Worm (Caenorhabditis elegans) whole organism, midembryonic: Measurements from ENCODE around the gene srh-92.

Experiments used
- T22C8.4 ChIP-seq: fragments of 200-800 bp; sonication (Bioruptor generic); IDR thresholded peaks from 2 replicates; pipeline ENCODE4 v1.3.6; 2022; ENCODE audit warnings: missing genetic modification characterization, missing compliant biosample characterization
- flt-1 ChIP-seq: fragments of 200-800 bp; sonication (Bioruptor generic); IDR thresholded peaks from 2 replicates; pipeline ENCODE4 v1.3.6; 2022; ENCODE audit warnings: missing genetic modification characterization, missing compliant biosample characterization
- ref-1 ChIP-seq: fragments of 200-800 bp; sonication (Bioruptor generic); conservative IDR thresholded peaks from 2 replicates; pipeline ENCODE4 v1.3.6; 2022; ENCODE audit warnings: missing genetic modification reagents, missing genetic modification characterization, missing compliant biosample characterization
- ztf-23 ChIP-seq: fragments of 200-800 bp; sonication (Bioruptor generic); IDR thresholded peaks from 2 replicates; pipeline ENCODE4 v1.3.6; 2022; ENCODE audit warnings: missing genetic modification reagents, missing genetic modification characterization, missing compliant biosample characterization
- ztf-29 ChIP-seq: fragments of 200-800 bp; sonication (Bioruptor generic); IDR thresholded peaks from 2 replicates; pipeline ENCODE4 v1.3.6; 2022; ENCODE audit warnings: missing genetic modification reagents, missing genetic modification characterization, missing compliant biosample characterization

DNA sequence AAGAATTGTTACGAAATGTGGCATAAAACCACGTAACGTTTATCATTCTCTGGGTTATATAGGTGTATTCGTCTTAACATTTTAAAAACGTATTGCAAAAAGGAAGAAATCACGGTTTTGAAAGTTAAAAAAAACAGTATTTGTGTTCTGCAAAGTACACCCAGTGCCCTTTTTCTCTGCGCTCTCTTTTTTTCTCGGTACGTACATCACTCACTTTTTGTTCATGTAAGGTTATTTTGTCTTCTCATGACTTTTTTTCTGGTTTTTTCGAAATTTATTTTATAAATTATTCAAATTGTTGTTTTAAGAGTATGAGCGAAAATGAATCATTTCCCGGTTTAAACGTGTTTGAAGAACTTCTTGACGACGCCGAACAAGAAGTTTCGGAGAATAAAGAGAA lies 13.8 kb downstream of the srh-92 start, which contains the start of gene F25E5.5:
- TF ChIP-seq flt-1 (GFP tag; lab: Robert Waterston, UW) (no peak), T22C8.4 (no peak), ztf-23 (GFP tag; lab: Robert Waterston, UW) (no peak), ztf-29 (GFP tag; lab: Robert Waterston, UW) (no peak), ref-1 (GFP tag; lab: Robert Waterston, UW) (no peak)
